Fruit fly (Drosophila melanogaster): ENCODE measurements around the gene CG14543.
A peak's percentile ranks its signal among the peaks of the same experiment; 100 is the strongest.

The CG14543 gene

dm6 chr3R:26104302-26105140, 48.1 kb downstream of the CG14543 start (continued):
- TF ChIP-seq ro (GFP tag; IDR thresholded peaks at IDR 0.05) (no peak), sim (GFP tag; IDR thresholded peaks at IDR 0.05) (no peak), nerfin-2 (GFP tag; IDR thresholded peaks at IDR 0.05; ENCODE audit: partially characterized antibody) (no peak), CG10654 (GFP tag; optimal IDR thresholded peaks at IDR 0.05) (no peak), pb (GFP tag; optimal IDR thresholded peaks at IDR 0.05) (no peak), odd (GFP tag; optimal IDR thresholded peaks at IDR 0.05) (no peak), CG7357 (GFP tag; IDR thresholded peaks at IDR 0.05) (no peak), CG10209 (GFP tag; optimal IDR thresholded peaks at IDR 0.05) (peak; percentile 23), Sox100B (GFP tag; optimal IDR thresholded peaks at IDR 0.05) (peak; percentile 19), Med (GFP tag) (peak; percentile 80), jing (GFP tag; optimal IDR thresholded peaks at IDR 0.05) (no peak), Xrp1 (GFP tag; IDR thresholded peaks at IDR 0.05) (peak; percentile 12), Atf6 (GFP tag; IDR thresholded peaks at IDR 0.05) (peak; percentile 43), D19B (GFP tag; optimal IDR thresholded peaks at IDR 0.05) (peak; percentile 51), CG6254 (GFP tag; optimal IDR thresholded peaks at IDR 0.05) (no peak), CG12219 (GFP tag; optimal IDR thresholded peaks at IDR 0.05) (no peak), bab2 (GFP tag; optimal IDR thresholded peaks at IDR 0.05) (peak; percentile 17), CG8388 (GFP tag; optimal IDR thresholded peaks at IDR 0.05) (no peak), CG12071 (GFP tag; optimal IDR thresholded peaks at IDR 0.05) (no peak), CG13775 (GFP tag; optimal IDR thresholded peaks at IDR 0.05) (peak; percentile 5), CG8765 (GFP tag; IDR thresholded peaks at IDR 0.05) (no peak), GATAe (GFP tag; conservative IDR thresholded peaks at IDR 0.05) (no peak), CG17385 (GFP tag; optimal IDR thresholded peaks at IDR 0.05) (peak; percentile 16), trh (GFP tag; optimal IDR thresholded peaks at IDR 0.05) (no peak), crol (GFP tag; IDR thresholded peaks at IDR 0.05) (no peak), mirr (GFP tag; optimal IDR thresholded peaks at IDR 0.05) (no peak), Bgb (GFP tag; IDR thresholded peaks at IDR 0.05; ENCODE audit: partially characterized antibody) (no peak), CG11695 (GFP tag; IDR thresholded peaks at IDR 0.05) (0 out of 3 replicates have a peak, but pooled peaks have one; percentile 44), Sin3A (optimal IDR thresholded peaks at IDR 0.05) (no peak), CG6813 (GFP tag; optimal IDR thresholded peaks at IDR 0.05) (no peak), CG34422 (GFP tag; IDR thresholded peaks at IDR 0.05) (0 out of 3 replicates have a peak, but pooled peaks have one; percentile 7), CG10267 (tag; optimal IDR thresholded peaks at IDR 0.05) (no peak), psq (GFP tag; optimal IDR thresholded peaks at IDR 0.05) (no peak), Dp (GFP tag; optimal IDR thresholded peaks at IDR 0.05) (no peak), Jarid2 (GFP tag; optimal IDR thresholded peaks at IDR 0.05) (no peak), cad (GFP tag; optimal IDR thresholded peaks at IDR 0.05) (no peak), CG11456 (GFP tag; IDR thresholded peaks at IDR 0.05) (no peak), CG10979 (tag; optimal IDR thresholded peaks at IDR 0.05) (no peak), CG11398 (GFP tag; optimal IDR thresholded peaks at IDR 0.05) (no peak), tio (GFP tag; optimal IDR thresholded peaks at IDR 0.05) (peak; percentile 34), CG2889 (GFP tag; IDR thresholded peaks at IDR 0.05) (no peak), slou (GFP tag; optimal IDR thresholded peaks at IDR 0.05) (no peak), CG16779 (GFP tag; IDR thresholded peaks at IDR 0.05) (no peak), CG4617 (GFP tag; optimal IDR thresholded peaks at IDR 0.05; ENCODE audit: borderline replicate concordance) (no peak), gt (GFP tag; IDR thresholded peaks at IDR 0.05) (no peak), CG11504 (tag; optimal IDR thresholded peaks at IDR 0.05) (peak; percentile 32), org-1 (GFP tag; optimal IDR thresholded peaks at IDR 0.05) (no peak), dysf (GFP tag; IDR thresholded peaks at IDR 0.05) (peak; percentile 78), Trl (optimal IDR thresholded peaks at IDR 0.05) (no peak), Trl (GFP tag; optimal IDR thresholded peaks at IDR 0.05) (no peak), en (GFP tag; optimal IDR thresholded peaks at IDR 0.05) (no peak)
